Fruit fly (Drosophila melanogaster) whole organism, prepupa: ENCODE results near the gene Snx27.
A peak's percentile ranks its signal among the peaks of the same experiment; 100 is the strongest.

Source experiments
- Blimp-1 ChIP-seq: fragments of 200-800 bp; sonication (Bioruptor generic); optimal IDR thresholded peaks from 3 replicates; lab custom pipeline; 2017; ENCODE audit warnings: missing biosample characterization, missing genetic modification characterization, mild to moderate bottlenecking, moderate library complexity, missing genetic modification reagents
- CG10631 ChIP-seq: fragments of 200-800 bp; sonication (Bioruptor generic); optimal IDR thresholded peaks from 2 replicates; lab custom pipeline; 2016; ENCODE audit warnings: missing biosample characterization, missing genetic modification characterization
- CG10669 ChIP-seq: fragments of 200-800 bp; sonication (Bioruptor generic); optimal IDR thresholded peaks from 3 replicates; lab custom pipeline; 2018; ENCODE audit warnings: missing biosample characterization, mild to moderate bottlenecking, missing genetic modification characterization, moderate library complexity
- CG11294 ChIP-seq: fragments of 200-800 bp; sonication (Bioruptor generic); IDR thresholded peaks from 2 replicates; pipeline ENCODE4 v1.3.6; 2022; ENCODE audit warnings: missing biosample characterization, missing genetic modification characterization
- CG11762 ChIP-seq: fragments of 200-800 bp; sonication (Bioruptor generic); optimal IDR thresholded peaks from 3 replicates; lab custom pipeline; 2016; ENCODE audit warnings: missing biosample characterization, missing genetic modification characterization; ENCODE audit not compliant: insufficient read depth
- CG15336 ChIP-seq: fragments of 200-800 bp; sonication (Bioruptor generic); IDR thresholded peaks from 2 replicates; pipeline ENCODE4 v1.3.6; 2022; ENCODE audit warnings: missing biosample characterization, missing genetic modification characterization
- CG1621 ChIP-seq: fragments of 200-800 bp; sonication (Bioruptor generic); optimal IDR thresholded peaks from 3 replicates; lab custom pipeline; 2018; ENCODE audit warnings: missing biosample characterization, mild to moderate bottlenecking, missing genetic modification characterization
- CG16779 ChIP-seq: fragments of 200-800 bp; sonication (Bioruptor generic); optimal IDR thresholded peaks from 3 replicates; lab custom pipeline; 2017; ENCODE audit warnings: missing biosample characterization, mild to moderate bottlenecking, missing genetic modification characterization
- CG31627 ChIP-seq: fragments of 200-800 bp; sonication (Bioruptor generic); optimal IDR thresholded peaks from 3 replicates; lab custom pipeline; 2016; ENCODE audit warnings: missing biosample characterization, missing genetic modification characterization
- CG34406 ChIP-seq: fragments of 200-800 bp; sonication (Bioruptor generic); optimal IDR thresholded peaks from 3 replicates; lab custom pipeline; 2016; ENCODE audit warnings: missing biosample characterization, missing genetic modification characterization
- CG4318 ChIP-seq: fragments of 200-800 bp; sonication (Bioruptor generic); optimal IDR thresholded peaks from 3 replicates; lab custom pipeline; 2017; ENCODE audit warnings: missing biosample characterization, mild to moderate bottlenecking, missing genetic modification characterization
- CG6163 ChIP-seq: fragments of 200-800 bp; sonication (Bioruptor generic); IDR thresholded peaks from 3 replicates; pipeline ENCODE4 v1.3.6; 2022; ENCODE audit warnings: missing biosample characterization, missing genetic modification characterization
- CG6792 ChIP-seq: fragments of 200-800 bp; sonication (Bioruptor generic); optimal IDR thresholded peaks from 3 replicates; lab custom pipeline; 2016; ENCODE audit warnings: missing biosample characterization, missing genetic modification characterization
- CG6808 ChIP-seq: fragments of 200-800 bp; sonication (Bioruptor generic); optimal IDR thresholded peaks from 3 replicates; lab custom pipeline; 2017; ENCODE audit warnings: missing biosample characterization, missing genetic modification characterization, mild to moderate bottlenecking, moderate library complexity, missing genetic modification reagents
- CG6854 ChIP-seq: fragments of 200-800 bp; sonication (Bioruptor generic); optimal IDR thresholded peaks from 2 replicates; lab custom pipeline; 2017; ENCODE audit warnings: missing biosample characterization, mild to moderate bottlenecking, missing genetic modification characterization
- CG7368 ChIP-seq: fragments of 200-800 bp; sonication (Bioruptor generic); optimal IDR thresholded peaks from 3 replicates; lab custom pipeline; 2016; ENCODE audit warnings: missing biosample characterization, missing genetic modification characterization
- CG8119 ChIP-seq: fragments of 200-800 bp; sonication (Bioruptor generic); IDR thresholded peaks from 3 replicates; pipeline ENCODE4 v1.3.6; 2022; ENCODE audit warnings: missing biosample characterization, missing genetic modification characterization
- CG8319 ChIP-seq: fragments of 200-800 bp; sonication (Bioruptor generic); optimal IDR thresholded peaks from 3 replicates; lab custom pipeline; 2016; ENCODE audit warnings: missing biosample characterization, missing genetic modification characterization
- CG8632 ChIP-seq: fragments of 200-800 bp; sonication (Bioruptor generic); optimal IDR thresholded peaks from 3 replicates; lab custom pipeline; 2016; ENCODE audit warnings: missing biosample characterization, missing genetic modification characterization
- CG9139 ChIP-seq: fragments of 200-800 bp; sonication (Bioruptor generic); optimal IDR thresholded peaks from 3 replicates; lab custom pipeline; 2017; ENCODE audit warnings: missing biosample characterization, mild to moderate bottlenecking, missing genetic modification characterization
- Eip75B ChIP-seq: fragments of 200-800 bp; sonication (Bioruptor generic); optimal IDR thresholded peaks from 3 replicates; lab custom pipeline; 2016; ENCODE audit warnings: missing biosample characterization, missing genetic modification characterization
- Eip78C ChIP-seq: fragments of 200-800 bp; sonication (Bioruptor generic); peaks from one replicate; lab custom pipeline; 2016; ENCODE audit warnings: missing biosample characterization, missing genetic modification characterization
- Eip93F ChIP-seq: fragments of 200-800 bp; sonication (Bioruptor generic); optimal IDR thresholded peaks from 2 replicates; lab custom pipeline; 2016; ENCODE audit warnings: missing biosample characterization, mild to moderate bottlenecking, missing genetic modification characterization
- Ets21C ChIP-seq: fragments of 200-800 bp; sonication (Bioruptor generic); optimal IDR thresholded peaks from 3 replicates; lab custom pipeline; 2016; ENCODE audit warnings: missing biosample characterization, missing genetic modification characterization
- Gug ChIP-seq: fragments of 200-800 bp; sonication (Bioruptor generic); IDR thresholded peaks from 2 replicates; pipeline ENCODE4 v1.3.6; 2022; ENCODE audit warnings: missing biosample characterization, missing genetic modification characterization
- Hr39 ChIP-seq: fragments of 200-800 bp; sonication (Bioruptor generic); optimal IDR thresholded peaks from 2 replicates; lab custom pipeline; 2016; ENCODE audit warnings: missing biosample characterization, missing genetic modification characterization
- Hr4 ChIP-seq: fragments of 200-800 bp; sonication (Bioruptor generic); optimal IDR thresholded peaks from 3 replicates; lab custom pipeline; 2016; ENCODE audit warnings: missing biosample characterization, missing genetic modification characterization
- Lpt ChIP-seq: fragments of 200-800 bp; sonication (Bioruptor generic); optimal IDR thresholded peaks from 3 replicates; lab custom pipeline; 2016; ENCODE audit warnings: missing biosample characterization, missing genetic modification characterization
- Met ChIP-seq: fragments of 200-800 bp; sonication (Bioruptor generic); optimal IDR thresholded peaks from 3 replicates; lab custom pipeline; 2016; ENCODE audit warnings: missing biosample characterization, missing genetic modification characterization
- OdsH ChIP-seq: fragments of 200-800 bp; sonication (Bioruptor generic); optimal IDR thresholded peaks from 3 replicates; lab custom pipeline; 2016; ENCODE audit warnings: missing biosample characterization, missing genetic modification characterization
- Smox ChIP-seq: fragments of 200-800 bp; sonication (Bioruptor generic); optimal IDR thresholded peaks from 3 replicates; lab custom pipeline; 2016; ENCODE audit warnings: missing biosample characterization, missing genetic modification characterization
- Sox102F ChIP-seq: fragments of 200-800 bp; sonication (Bioruptor generic); optimal IDR thresholded peaks from 2 replicates; lab custom pipeline; 2016; ENCODE audit warnings: missing biosample characterization, mild to moderate bottlenecking, missing genetic modification characterization
- Sox14 ChIP-seq: fragments of 200-800 bp; sonication (Bioruptor generic); optimal IDR thresholded peaks from 3 replicates; lab custom pipeline; 2016; ENCODE audit warnings: missing biosample characterization, missing genetic modification characterization
- Sox15 ChIP-seq: fragments of 200-800 bp; sonication (Bioruptor generic); optimal IDR thresholded peaks from 3 replicates; lab custom pipeline; 2016; ENCODE audit warnings: missing biosample characterization, missing genetic modification characterization
- achi ChIP-seq: fragments of 200-800 bp; sonication (Bioruptor generic); optimal IDR thresholded peaks from 3 replicates; lab custom pipeline; 2016; ENCODE audit warnings: missing biosample characterization, missing genetic modification characterization
- acj6 ChIP-seq: fragments of 200-800 bp; sonication (Bioruptor generic); optimal IDR thresholded peaks from 3 replicates; lab custom pipeline; 2016; ENCODE audit warnings: missing biosample characterization, missing genetic modification characterization
- cyc ChIP-seq: fragments of 200-800 bp; sonication (Bioruptor generic); optimal IDR thresholded peaks from 3 replicates; lab custom pipeline; 2016; ENCODE audit warnings: missing biosample characterization, missing genetic modification characterization
- dac ChIP-seq: fragments of 200-800 bp; sonication (Bioruptor generic); optimal IDR thresholded peaks from 2 replicates; lab custom pipeline; 2017; ENCODE audit warnings: missing biosample characterization, mild to moderate bottlenecking, missing genetic modification characterization
- eg ChIP-seq: fragments of 200-800 bp; sonication (Bioruptor generic); IDR thresholded peaks from 3 replicates; pipeline ENCODE4 v1.3.6; 2022; ENCODE audit warnings: missing biosample characterization, missing genetic modification characterization
- esn ChIP-seq: fragments of 200-800 bp; sonication (Bioruptor generic); optimal IDR thresholded peaks from 2 replicates; lab custom pipeline; 2016; ENCODE audit warnings: missing biosample characterization, mild to moderate bottlenecking, missing genetic modification characterization, moderate library complexity
- fd59A ChIP-seq: fragments of 200-800 bp; sonication (Bioruptor generic); optimal IDR thresholded peaks from 2 replicates; lab custom pipeline; 2017; ENCODE audit warnings: missing biosample characterization, mild to moderate bottlenecking, missing genetic modification characterization, missing genetic modification reagents
- fkh ChIP-seq: fragments of 200-800 bp; sonication (Bioruptor generic); optimal IDR thresholded peaks from 3 replicates; lab custom pipeline; 2017; ENCODE audit warnings: missing biosample characterization, mild to moderate bottlenecking, missing genetic modification characterization, moderate library complexity
- lz ChIP-seq: fragments of 200-800 bp; sonication (Bioruptor generic); optimal IDR thresholded peaks from 3 replicates; lab custom pipeline; 2016; ENCODE audit warnings: missing biosample characterization, missing genetic modification characterization
- net ChIP-seq: fragments of 200-800 bp; sonication (Bioruptor generic); optimal IDR thresholded peaks from 3 replicates; lab custom pipeline; 2016; ENCODE audit warnings: missing biosample characterization, missing genetic modification characterization
- pdm3 ChIP-seq: fragments of 200-800 bp; sonication (Bioruptor generic); optimal IDR thresholded peaks from 3 replicates; lab custom pipeline; 2016; ENCODE audit warnings: missing biosample characterization, missing genetic modification characterization
- spab ChIP-seq: fragments of 200-800 bp; sonication (Bioruptor generic); optimal IDR thresholded peaks from 2 replicates; lab custom pipeline; 2017; ENCODE audit warnings: missing biosample characterization, mild to moderate bottlenecking, missing genetic modification characterization, missing genetic modification reagents
- ss ChIP-seq, 2 experiments: fragments of 200-800 bp; sonication (Bioruptor generic); optimal IDR thresholded peaks; 2 replicates in 1 of 2; 3 replicates in 1 of 2; lab custom pipeline; 2017 to 2018; ENCODE audit warnings: mild to moderate bottlenecking in 2 of 2, missing biosample characterization in 2 of 2, missing genetic modification characterization in 2 of 2, moderate library complexity in 1 of 2
- svp ChIP-seq: fragments of 200-800 bp; sonication (Bioruptor generic); peaks from one replicate; lab custom pipeline; 2016; ENCODE audit warnings: missing biosample characterization, missing genetic modification characterization
- topi ChIP-seq: fragments of 200-800 bp; sonication (Bioruptor generic); optimal IDR thresholded peaks from 3 replicates; lab custom pipeline; 2016; ENCODE audit warnings: missing biosample characterization, missing genetic modification characterization

Snx27 gene

dm6 chrX:5746864-5747861 lies 9.3 kb upstream of the Snx27 start, which contains the start of the genes IntS6 and Rtel1:
IntS6 (minus strand) TSS chrX:5747254.
Rtel1 (plus strand) TSS chrX:5747747.
- peak; percentile 78 to 88 for TF ChIP-seq ss (GFP tag; optimal IDR thresholded peaks at IDR 0.05; lab: Kevin White, UChicago)
- TF ChIP-seq CG15336 = peak; percentile 91
- peak; percentile 87 for TF ChIP-seq CG8319 (GFP tag; lab: Kevin White, UChicago)
- TF ChIP-seq topi (GFP tag; lab: Kevin White, UChicago) = peak; percentile 93
- peak; percentile 79 for TF ChIP-seq dac
- TF ChIP-seq Smox = peak; percentile 93
- peak; percentile 94 for TF ChIP-seq Hr4 (GFP tag; lab: Kevin White, UChicago)
- peak; percentile 73 for TF ChIP-seq Blimp-1 (GFP tag; lab: Kevin White, UChicago)
- peak; percentile 86 for TF ChIP-seq CG6792 (GFP tag; lab: Kevin White, UChicago)
- TF ChIP-seq CG6854 (GFP tag; lab: Kevin White, UChicago) = peak; percentile 64
- TF ChIP-seq lz = peak; percentile 95
- TF ChIP-seq eg (GFP tag; lab: Robert Waterston, UW) = peak; percentile 92
- TF ChIP-seq esn = peak; percentile 94
- TF ChIP-seq CG11762 (GFP tag; lab: Kevin White, UChicago) = peak; percentile 87
- peak; percentile 84 for TF ChIP-seq fkh (GFP tag; lab: Kevin White, UChicago)
- peak; percentile 94 for TF ChIP-seq Sox14 (GFP tag; lab: Kevin White, UChicago)
- peak; percentile 96 for TF ChIP-seq svp
- TF ChIP-seq CG9139 (GFP tag; lab: Kevin White, UChicago) = peak; percentile 65
- TF ChIP-seq CG31627 = peak; percentile 95
- peak; percentile 80 for TF ChIP-seq CG6808 (GFP tag; lab: Kevin White, UChicago)
- TF ChIP-seq CG6163 (GFP tag; lab: Robert Waterston, UW) = peak; percentile 91
- peak; percentile 89 for TF ChIP-seq CG8632 (GFP tag; lab: Kevin White, UChicago)
- TF ChIP-seq Eip75B = peak; percentile 91
- TF ChIP-seq Hr39 (GFP tag; lab: Kevin White, UChicago) = peak; percentile 97
- TF ChIP-seq CG1621 (tag; lab: Kevin White, UChicago) = peak; percentile 89
- peak; percentile 90 for TF ChIP-seq acj6 (GFP tag; lab: Kevin White, UChicago)
- TF ChIP-seq achi (GFP tag; lab: Kevin White, UChicago) = peak; percentile 89
- peak; percentile 74 for TF ChIP-seq spab
- peak; percentile 95 for TF ChIP-seq Met (GFP tag; lab: Kevin White, UChicago)
- TF ChIP-seq cyc (GFP tag; lab: Kevin White, UChicago) = peak; percentile 94
- TF ChIP-seq CG34406 (GFP tag; lab: Kevin White, UChicago) = peak; percentile 87
- peak; percentile 82 for TF ChIP-seq net (GFP tag; lab: Kevin White, UChicago)
- TF ChIP-seq OdsH (GFP tag; lab: Kevin White, UChicago) = peak; percentile 93
- peak; percentile 93 for TF ChIP-seq Ets21C (GFP tag; lab: Kevin White, UChicago)
- TF ChIP-seq pdm3 (GFP tag; lab: Kevin White, UChicago) = peak; percentile 94
- peak; percentile 78 for TF ChIP-seq CG16779
- TF ChIP-seq Eip78C (GFP tag; lab: Kevin White, UChicago) = peak; percentile 96
- TF ChIP-seq CG8119 (GFP tag; lab: Robert Waterston, UW) = peak; percentile 87
- TF ChIP-seq CG10669 (GFP tag; lab: Kevin White, UChicago) = peak; percentile 87
- peak; percentile 84 for TF ChIP-seq Gug (GFP tag; lab: Robert Waterston, UW)
- peak; percentile 81 for TF ChIP-seq CG4318 (GFP tag; lab: Kevin White, UChicago)
- peak; percentile 82 for TF ChIP-seq CG7368 (GFP tag; lab: Kevin White, UChicago)
- peak; percentile 76 for TF ChIP-seq Lpt
- peak; percentile 83 for TF ChIP-seq fd59A (GFP tag; lab: Kevin White, UChicago)
- peak; percentile 91 for TF ChIP-seq CG10631 (GFP tag; lab: Kevin White, UChicago)
- TF ChIP-seq CG11294 = peak; percentile 83
- TF ChIP-seq Sox15 = peak; percentile 90
- TF ChIP-seq Eip93F (GFP tag; lab: Kevin White, UChicago) = peak; percentile 61
- TF ChIP-seq Sox102F (GFP tag; lab: Kevin White, UChicago) = peak; percentile 92
